Worm (Caenorhabditis elegans) whole organism, L3 larva: Measurements from ENCODE around the gene F09E5.7.

Experiments
- ZK546.5 ChIP-seq: sonication (generic microtip); optimal IDR thresholded peaks from 2 replicates; lab custom pipeline; 2017; ENCODE audit warnings: missing biosample characterization, missing genetic modification characterization
- ceh-16 ChIP-seq: sonication (generic microtip); optimal IDR thresholded peaks from 2 replicates; lab custom pipeline; 2017; ENCODE audit warnings: missing biosample characterization, missing genetic modification characterization
- ceh-28 ChIP-seq: fragments of 150-350 bp; optimal IDR thresholded peaks from 2 replicates; lab custom pipeline; 2014; ENCODE audit warnings: missing biosample characterization, missing genetic modification reagents, missing genetic modification characterization
- ceh-82 ChIP-seq: fragments of 150-350 bp; optimal IDR thresholded peaks from 2 replicates; lab custom pipeline; 2014; ENCODE audit warnings: missing biosample characterization, missing genetic modification characterization
- ceh-9 ChIP-seq: sonication (generic microtip); optimal IDR thresholded peaks from 2 replicates; lab custom pipeline; 2018; ENCODE audit warnings: missing biosample characterization, missing genetic modification characterization
- daf-12 ChIP-seq: fragments of 150-350 bp; optimal IDR thresholded peaks from 2 replicates; lab custom pipeline; 2014; ENCODE audit warnings: missing biosample characterization, missing genetic modification reagents, missing genetic modification characterization
- egl-27 ChIP-seq: sonication (generic microtip); optimal IDR thresholded peaks from 4 replicates; lab custom pipeline; 2017; ENCODE audit warnings: missing biosample characterization, missing genetic modification reagents, missing genetic modification characterization
- egl-5 ChIP-seq: fragments of 150-350 bp; optimal IDR thresholded peaks from 2 replicates; lab custom pipeline; 2017; ENCODE audit warnings: missing biosample characterization, missing genetic modification reagents, missing genetic modification characterization, inconsistent platforms
- elt-2 ChIP-seq: sonication (generic microtip); optimal IDR thresholded peaks from 2 replicates; lab custom pipeline; 2016; ENCODE audit warnings: missing genetic modification reagents, mild to moderate bottlenecking, missing genetic modification characterization, missing compliant biosample characterization
- elt-3 ChIP-seq, 3 experiments: fragments of 150-350 bp in 1 of 3; sonication (generic microtip) in 2 of 3; optimal IDR thresholded peaks; 2 replicates in 2 of 3; 4 replicates in 1 of 3; lab custom pipeline; 2014 to 2017; ENCODE audit warnings: missing biosample characterization in 3 of 3, missing genetic modification characterization in 3 of 3
- eor-1 ChIP-seq, 2 experiments: fragments of 150-350 bp; optimal IDR thresholded peaks; 2 replicates each; lab custom pipeline; 2014 to 2018; ENCODE audit warnings: missing biosample characterization in 2 of 2, missing genetic modification characterization in 2 of 2
- fkh-2 ChIP-seq: fragments of 150-350 bp; optimal IDR thresholded peaks from 2 replicates; lab custom pipeline; 2014; ENCODE audit warnings: missing biosample characterization, missing genetic modification reagents, missing genetic modification characterization
- fos-1 ChIP-seq: fragments of 150-350 bp; optimal IDR thresholded peaks from 2 replicates; lab custom pipeline; 2014; ENCODE audit warnings: missing biosample characterization, missing genetic modification characterization
- hmg-11 ChIP-seq: sonication (generic microtip); optimal IDR thresholded peaks from 2 replicates; lab custom pipeline; 2016; ENCODE audit warnings: missing genetic modification characterization, missing compliant biosample characterization
- lin-15B ChIP-seq: fragments of 150-350 bp; optimal IDR thresholded peaks from 2 replicates; lab custom pipeline; 2014; ENCODE audit warnings: missing biosample characterization, missing genetic modification characterization
- lin-39 ChIP-seq: fragments of 150-350 bp; optimal IDR thresholded peaks from 2 replicates; lab custom pipeline; 2018; ENCODE audit warnings: missing biosample characterization, missing genetic modification reagents, missing genetic modification characterization
- mml-1 ChIP-seq: fragments of 150-350 bp; sonication (generic microtip); optimal IDR thresholded peaks from 3 replicates; lab custom pipeline; 2014; ENCODE audit warnings: missing biosample characterization, missing genetic modification characterization
- nfya-1 ChIP-seq: sonication (generic microtip); optimal IDR thresholded peaks from 2 replicates; lab custom pipeline; 2017; ENCODE audit warnings: missing genetic modification characterization, mild to moderate bottlenecking, missing compliant biosample characterization, antibody characterized with exemption, moderate library complexity; ENCODE audit not compliant: insufficient read depth
- nhr-11 ChIP-seq: fragments of 150-350 bp; optimal IDR thresholded peaks from 2 replicates; lab custom pipeline; 2014; ENCODE audit warnings: missing biosample characterization, missing genetic modification characterization
- nhr-12 ChIP-seq: fragments of 150-350 bp; optimal IDR thresholded peaks from 2 replicates; lab custom pipeline; 2014; ENCODE audit warnings: missing biosample characterization, missing genetic modification characterization
- nhr-23 ChIP-seq: fragments of 150-350 bp; optimal IDR thresholded peaks from 2 replicates; lab custom pipeline; 2014; ENCODE audit warnings: missing biosample characterization, missing genetic modification reagents, missing genetic modification characterization
- nhr-25 ChIP-seq: sonication (generic microtip); optimal IDR thresholded peaks from 2 replicates; lab custom pipeline; 2017; ENCODE audit warnings: missing biosample characterization, missing genetic modification characterization
- nhr-28 ChIP-seq: fragments of 150-350 bp; optimal IDR thresholded peaks from 2 replicates; lab custom pipeline; 2014; ENCODE audit warnings: missing biosample characterization, missing genetic modification characterization
- nhr-43 ChIP-seq: sonication (generic microtip); optimal IDR thresholded peaks from 2 replicates; lab custom pipeline; 2016; ENCODE audit warnings: mild to moderate bottlenecking, missing genetic modification characterization, missing compliant biosample characterization; ENCODE audit not compliant: poor library complexity, severe bottlenecking
- nhr-76 ChIP-seq: fragments of 150-350 bp; sonication (generic microtip); optimal IDR thresholded peaks from 5 replicates; lab custom pipeline; 2014; ENCODE audit warnings: missing biosample characterization, missing genetic modification characterization
- nhr-77 ChIP-seq: fragments of 150-350 bp; optimal IDR thresholded peaks from 2 replicates; lab custom pipeline; 2014; ENCODE audit warnings: missing biosample characterization, missing genetic modification characterization
- pha-4 ChIP-seq: fragments of 150-350 bp; optimal IDR thresholded peaks from 2 replicates; lab custom pipeline; 2014; ENCODE audit warnings: missing biosample characterization, missing genetic modification reagents, missing genetic modification characterization
- pqm-1 ChIP-seq: fragments of 150-350 bp; optimal IDR thresholded peaks from 2 replicates; lab custom pipeline; 2017; ENCODE audit warnings: missing biosample characterization, missing genetic modification characterization, inconsistent platforms
- skn-1 ChIP-seq: fragments of 150-350 bp; optimal IDR thresholded peaks from 2 replicates; lab custom pipeline; 2014; ENCODE audit warnings: missing biosample characterization, missing genetic modification characterization
- snpc-4 ChIP-seq: fragments of 150-350 bp; optimal IDR thresholded peaks from 2 replicates; lab custom pipeline; 2014; ENCODE audit warnings: missing biosample characterization, missing genetic modification characterization
- tbx-2 ChIP-seq: sonication (generic microtip); optimal IDR thresholded peaks from 2 replicates; lab custom pipeline; 2016; ENCODE audit warnings: mild to moderate bottlenecking, missing genetic modification characterization, missing compliant biosample characterization
- unc-62 ChIP-seq: fragments of 150-350 bp; sonication (generic microtip); optimal IDR thresholded peaks from 4 replicates; lab custom pipeline; 2014; ENCODE audit warnings: missing biosample characterization, missing genetic modification reagents, missing genetic modification characterization
- zag-1 ChIP-seq: fragments of 150-350 bp; optimal IDR thresholded peaks from 2 replicates; lab custom pipeline; 2014; ENCODE audit warnings: missing biosample characterization, missing genetic modification characterization
- ztf-11 ChIP-seq: fragments of 150-350 bp; optimal IDR thresholded peaks from 2 replicates; lab custom pipeline; 2014; ENCODE audit warnings: missing biosample characterization, missing genetic modification characterization

Gene F09E5.7

DNA sequence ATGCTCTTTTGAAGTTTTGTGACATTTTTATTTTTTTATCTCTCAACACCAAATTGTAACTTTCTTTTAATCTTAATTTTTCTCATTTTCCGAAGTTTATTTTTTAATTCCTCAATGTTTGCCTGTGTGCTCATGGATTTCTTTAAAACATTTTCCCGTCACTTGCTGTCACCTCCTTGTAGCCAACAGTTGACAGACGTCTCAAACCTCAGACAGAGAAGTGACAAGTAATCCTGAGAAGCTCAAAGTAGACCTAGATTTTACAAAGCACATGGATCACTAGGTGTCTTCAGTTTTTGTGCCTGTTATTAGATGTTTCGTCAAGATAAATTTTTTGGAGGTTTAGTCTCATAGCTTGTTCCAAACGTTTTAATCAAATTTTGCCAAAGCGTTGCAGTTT, 42.2 kb upstream of the F09E5.7 start:
- TF ChIP-seq nhr-25 (tag; lab: Kevin White, UChicago) (no peak), unc-62 (GFP tag; lab: Kevin White, UChicago) (peak; percentile 11)

DNA sequence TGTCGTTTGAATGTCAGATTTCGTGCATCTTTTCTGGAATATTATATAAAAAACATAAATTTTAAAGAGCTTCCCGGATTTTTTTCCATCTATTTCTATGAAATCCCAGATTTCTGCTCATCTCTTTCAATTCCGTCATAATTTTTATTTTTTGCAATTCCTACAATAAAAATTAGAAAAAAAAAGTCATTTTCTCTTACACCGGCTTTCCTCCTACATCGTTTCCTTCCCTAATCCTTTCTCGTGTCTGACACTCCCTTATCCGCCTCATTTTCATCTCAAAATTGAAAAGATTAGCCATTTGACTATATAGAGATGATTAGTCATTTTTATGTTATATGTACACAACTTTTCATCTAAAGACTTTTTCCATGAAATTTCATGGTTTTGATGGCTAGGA, 41.1 kb upstream of the F09E5.7 start:
- no peak for TF ChIP-seq egl-5
- no peak for TF ChIP-seq ceh-9
- TF ChIP-seq ceh-82, result no peak
- TF ChIP-seq nhr-12, result no peak
- no peak for TF ChIP-seq ztf-11 (tag; lab: Kevin White, UChicago)
- TF ChIP-seq elt-3 (tag; optimal IDR thresholded peaks at IDR 0.05; lab: Kevin White, UChicago), result no peak
- TF ChIP-seq nhr-11 (tag; lab: Kevin White, UChicago), result no peak
- no peak for TF ChIP-seq nhr-76 (tag; lab: Kevin White, UChicago)
- no peak for TF ChIP-seq fos-1
- no peak for TF ChIP-seq snpc-4 (tag; lab: Kevin White, UChicago)
- TF ChIP-seq fkh-2 (tag; lab: Kevin White, UChicago), result no peak
- TF ChIP-seq hmg-11 (tag; lab: Kevin White, UChicago), result no peak
- no peak for TF ChIP-seq pqm-1 (tag; lab: Kevin White, UChicago)
- TF ChIP-seq ceh-28 (tag; lab: Kevin White, UChicago), result no peak
- TF ChIP-seq unc-62 (GFP tag; lab: Kevin White, UChicago), result no peak

DNA sequence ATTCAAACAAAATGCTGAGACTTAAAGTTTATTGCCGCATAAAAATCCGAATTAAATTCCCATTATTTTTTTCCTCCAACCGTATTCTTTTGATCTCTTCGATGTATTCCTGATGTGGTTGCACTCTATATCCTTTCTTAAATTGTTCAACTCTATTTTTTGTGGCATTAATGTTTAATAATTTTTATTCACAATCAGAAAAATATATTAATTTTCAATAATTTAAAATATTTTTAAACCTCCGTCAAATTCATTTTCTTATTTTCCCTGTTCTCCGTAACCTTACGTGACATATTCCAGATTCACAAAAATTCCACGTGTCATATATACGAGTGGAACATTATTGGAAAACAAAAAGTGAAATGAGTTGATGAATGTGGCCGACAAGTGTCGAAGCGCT, 40.2 kb upstream of the F09E5.7 start, which contains the start of gene gcy-12:
Gene gcy-12, plus strand, starts transcription at position 301 of the 400 bp plus-strand sequence.
- TF ChIP-seq mml-1 (tag; lab: Kevin White, UChicago) (no peak), nhr-11 (tag; lab: Kevin White, UChicago) (no peak), ceh-82 (no peak), zag-1 (no peak), fos-1 (no peak), egl-27 (tag; lab: Kevin White, UChicago) (no peak), nhr-23 (tag; lab: Kevin White, UChicago) (no peak), ceh-16 (tag; lab: Kevin White, UChicago) (no peak), skn-1 (tag; lab: Kevin White, UChicago) (no peak), daf-12 (tag; lab: Kevin White, UChicago) (no peak), snpc-4 (tag; lab: Kevin White, UChicago) (no peak), ceh-28 (tag; lab: Kevin White, UChicago) (no peak), ZK546.5 (no peak), nfya-1 (tag; lab: Kevin White, UChicago) (no peak), nhr-43 (tag; lab: Kevin White, UChicago) (no peak), nhr-12 (no peak), nhr-25 (tag; lab: Kevin White, UChicago) (no peak), lin-15B (tag; lab: Kevin White, UChicago) (no peak), nhr-76 (tag; lab: Kevin White, UChicago) (no peak), lin-39 (no peak)

- peak; percentile 65 for TF ChIP-seq pqm-1 (tag; lab: Kevin White, UChicago)
- no peak for TF ChIP-seq tbx-2 (tag; lab: Kevin White, UChicago)
- no peak for TF ChIP-seq nhr-76 (tag; lab: Kevin White, UChicago)
- peak; percentile 45 for TF ChIP-seq ceh-28 (tag; lab: Kevin White, UChicago)
- no peak for TF ChIP-seq nfya-1 (tag; lab: Kevin White, UChicago)
- no peak for TF ChIP-seq egl-27 (tag; lab: Kevin White, UChicago)
- TF ChIP-seq hmg-11 (tag; lab: Kevin White, UChicago), result peak; percentile 9
- peak; percentile 2 for TF ChIP-seq egl-5
- no peak for TF ChIP-seq unc-62 (GFP tag; lab: Kevin White, UChicago)
- TF ChIP-seq ceh-82, result no peak
- TF ChIP-seq elt-2 (tag; lab: Kevin White, UChicago), result peak; percentile 59
- TF ChIP-seq nhr-23 (tag; lab: Kevin White, UChicago), result peak; percentile 36
- peak; percentile 66 for TF ChIP-seq nhr-77 (tag; lab: Kevin White, UChicago)
- no peak for TF ChIP-seq skn-1 (tag; lab: Kevin White, UChicago)
- peak; percentile 99 for TF ChIP-seq pha-4
- no peak for TF ChIP-seq eor-1 (tag; optimal IDR thresholded peaks at IDR 0.05; lab: Kevin White, UChicago)
- TF ChIP-seq nhr-28, result no peak
- TF ChIP-seq lin-39, result no peak
- peak; percentile 57 for TF ChIP-seq nhr-25 (tag; lab: Kevin White, UChicago)
Observed at ce11 chrII:5320205-5320951, 31.5 kb upstream of the F09E5.7 start.
